Worm (Caenorhabditis elegans): ENCODE measurements around the gene C25F9.15.

ce11 chrV:19398882-19399281 is 19.1 kb upstream of the C25F9.15 start, which contains the start of gene C25F9.13:
- TF ChIP-seq nfya-1 (tag; optimal IDR thresholded peaks at IDR 0.05; ENCODE audit: insufficient read depth) (no peak), unc-62 (GFP tag; optimal IDR thresholded peaks at IDR 0.05) (no peak), tbx-2 (tag; optimal IDR thresholded peaks at IDR 0.05) (no peak), lin-39 (tag; optimal IDR thresholded peaks at IDR 0.05) (no peak)
